Worm (Caenorhabditis elegans): ENCODE data around the gene F47D12.9.

The F47D12.9 gene

ce11 chrIII:6295972-6296700 is 7.0 kb downstream of the F47D12.9 start, which contains the start of gene F47D12.7:
Gene F47D12.7 (minus strand): TSS chrIII:6296022.
- TF ChIP-seq F55B11.4 (tag; optimal IDR thresholded peaks at IDR 0.05; ENCODE audit: borderline replicate concordance, insufficient read depth), result no peak
- no peak for TF ChIP-seq bed-2 (GFP tag; IDR thresholded peaks at IDR 0.05)
- no peak for TF ChIP-seq F57C9.4 (tag; optimal IDR thresholded peaks at IDR 0.05)
- TF ChIP-seq hrde-1 (tag; optimal IDR thresholded peaks at IDR 0.05; ENCODE audit: borderline replicate concordance), result no peak
- TF ChIP-seq hmg-20 (GFP tag; IDR thresholded peaks at IDR 0.05), result no peak
- no peak for TF ChIP-seq dox-1 (GFP tag; IDR thresholded peaks at IDR 0.05)
- TF ChIP-seq attf-5 (GFP tag; optimal IDR thresholded peaks at IDR 0.05), result no peak
- TF ChIP-seq mes-4 (tag; optimal IDR thresholded peaks at IDR 0.05), result no peak
- TF ChIP-seq K12H6.12 (tag; optimal IDR thresholded peaks at IDR 0.05), result no peak
- TF ChIP-seq egl-18 (GFP tag; IDR thresholded peaks at IDR 0.05), result no peak
- no peak for TF ChIP-seq atf-7 (tag; optimal IDR thresholded peaks at IDR 0.05)
- TF ChIP-seq lin-40 (tag; optimal IDR thresholded peaks at IDR 0.05), result no peak
- no peak for TF ChIP-seq ceh-91 (GFP tag; IDR thresholded peaks at IDR 0.05)
- no peak for TF ChIP-seq snpc-1.3 (tag; optimal IDR thresholded peaks at IDR 0.05; ENCODE audit: insufficient read depth)
- no peak for TF ChIP-seq ztf-22 (GFP tag; optimal IDR thresholded peaks at IDR 0.05)
- no peak for TF ChIP-seq mcd-1 (GFP tag; IDR thresholded peaks at IDR 0.05)

DNA sequence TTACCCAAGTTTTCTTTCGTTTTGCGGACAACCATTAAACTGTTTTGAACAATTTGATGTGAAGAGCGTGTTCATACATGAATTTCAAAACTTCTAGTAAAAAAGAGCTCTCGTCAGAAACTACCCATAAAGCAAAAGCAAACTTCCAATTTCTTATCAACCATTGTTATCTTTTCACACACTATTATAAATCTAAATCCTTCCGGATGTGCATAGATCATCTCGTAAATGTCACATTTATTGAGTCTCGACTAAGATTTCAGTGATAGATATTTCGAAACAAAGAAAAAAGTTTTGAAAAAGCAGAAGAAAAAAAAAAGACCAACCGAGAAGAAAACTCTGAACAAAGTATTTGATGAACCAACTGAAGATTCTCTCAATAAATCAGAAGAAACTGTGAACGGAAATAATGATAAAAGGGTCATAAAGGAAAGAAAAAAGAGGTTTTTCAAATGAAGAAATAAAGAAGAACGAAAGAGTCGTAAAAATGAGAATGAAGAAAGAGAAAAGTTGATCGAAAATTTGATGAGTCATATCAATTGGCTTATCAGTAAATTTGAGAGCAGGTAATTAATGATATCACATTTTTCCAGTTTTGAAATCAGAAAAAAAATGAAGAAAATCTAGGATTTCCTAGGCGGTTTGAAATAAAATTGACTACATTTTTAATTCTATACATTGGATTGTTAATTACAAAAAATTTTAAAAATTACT is 12.6 kb downstream of the F47D12.9 start:
- TF ChIP-seq snpc-1.1 (tag; optimal IDR thresholded peaks at IDR 0.05; ENCODE audit: insufficient read depth), result no peak
- TF ChIP-seq nhr-80 (tag; optimal IDR thresholded peaks at IDR 0.05), result peak; percentile 26

DNA sequence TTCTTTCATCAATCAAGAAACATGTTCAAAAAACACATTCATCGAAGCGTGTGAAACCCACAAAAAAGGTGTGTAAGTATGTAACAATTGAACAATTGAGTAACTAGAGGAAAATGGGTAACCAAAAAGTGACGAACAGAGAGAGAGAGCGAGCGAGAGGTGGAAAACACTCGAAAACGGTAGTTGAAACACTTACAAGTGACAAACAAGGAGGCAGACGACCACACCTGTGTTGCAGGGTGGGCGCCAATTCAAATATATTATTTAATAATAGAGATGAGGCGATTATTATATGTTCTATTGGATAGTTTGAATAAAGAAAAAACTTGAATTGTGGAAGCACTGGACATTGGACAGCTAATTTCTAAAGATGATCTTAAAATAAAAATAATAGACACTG is 13.8 kb downstream of the F47D12.9 start:
- TF ChIP-seq lin-54 (GFP tag; optimal IDR thresholded peaks at IDR 0.05), result no peak
- peak; percentile 27 for TF ChIP-seq ceh-27 (GFP tag; optimal IDR thresholded peaks at IDR 0.05)

- TF ChIP-seq nhr-80 (tag; optimal IDR thresholded peaks at IDR 0.05) (peak; percentile 0), attf-6 (GFP tag; IDR thresholded peaks at IDR 0.05) (no peak)
Measured at ce11 chrIII:6287195-6287594, 16.0 kb downstream of the F47D12.9 start, which contains the start of gene F47D12.6. Gene F47D12.6 (minus strand): TSS chrIII:6287295.

DNA sequence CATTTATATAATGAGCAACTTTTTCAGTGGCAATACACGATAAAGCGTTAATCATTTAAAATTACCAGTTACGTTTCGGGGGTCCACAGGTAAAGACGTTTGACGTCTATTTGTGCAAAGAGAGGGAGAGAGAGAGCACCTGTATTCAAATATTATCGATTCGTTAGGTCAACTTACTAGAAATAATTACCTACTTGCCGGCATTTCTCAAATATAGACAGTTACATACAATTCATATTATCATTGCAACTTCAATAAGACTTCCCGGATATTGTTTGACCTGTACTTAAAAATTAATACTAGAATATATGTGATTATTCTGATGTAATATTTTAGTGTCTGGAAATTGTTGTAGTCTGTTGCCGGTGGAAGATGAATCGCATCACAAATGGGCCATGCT is 17.3 kb downstream of the F47D12.9 start, which contains the start of gene gadr-3:
Gene gadr-3 (minus strand): TSS at position 101 of the 400 bp plus-strand sequence.
- TF ChIP-seq attf-3 (GFP tag; conservative IDR thresholded peaks at IDR 0.05) (no peak), nhr-90 (tag; optimal IDR thresholded peaks at IDR 0.05) (no peak), atf-7 (tag; optimal IDR thresholded peaks at IDR 0.05) (no peak), nfya-1 (tag; optimal IDR thresholded peaks at IDR 0.05; ENCODE audit: borderline replicate concordance, insufficient read depth) (no peak), F52B5.7 (tag; optimal IDR thresholded peaks at IDR 0.05) (no peak), aptf-2 (GFP tag; conservative IDR thresholded peaks at IDR 0.05) (no peak), mxl-1 (tag; optimal IDR thresholded peaks at IDR 0.05) (no peak)

DNA sequence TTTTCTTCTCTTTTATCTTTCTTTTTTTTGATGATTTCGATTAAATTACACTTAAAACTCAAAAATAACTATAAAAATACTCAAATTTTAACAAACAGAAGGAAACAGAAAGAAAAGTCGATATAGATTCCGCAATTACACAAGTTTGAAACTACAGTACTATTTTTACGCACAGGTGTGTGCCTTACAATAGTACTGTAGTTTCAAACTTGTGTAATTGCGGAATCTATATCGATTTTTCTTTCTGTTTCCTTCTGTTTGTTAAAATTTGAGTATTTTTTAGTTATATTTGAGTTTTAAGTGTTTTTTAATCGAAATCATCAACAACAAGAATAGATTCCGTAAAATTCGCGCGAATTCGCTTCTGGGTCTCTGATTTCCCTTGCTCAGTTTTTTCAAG is 20.2 kb downstream of the F47D12.9 start:
- peak; percentile 91 for TF ChIP-seq xnd-1 (tag; optimal IDR thresholded peaks at IDR 0.05)
- TF ChIP-seq Y56A3A.18 (GFP tag; IDR thresholded peaks at IDR 0.05), result no peak
- TF ChIP-seq hmg-1.2 (GFP tag; IDR thresholded peaks at IDR 0.05), result 0 out of 2 replicates have a peak, but pooled peaks have one; percentile 14
- peak; percentile 43; the same call in 1 of the 2 replicates for TF ChIP-seq F33H1.4 (GFP tag; IDR thresholded peaks at IDR 0.05)
- no peak; the same call in 1 of the 2 replicates for TF ChIP-seq rcor-1 (GFP tag; IDR thresholded peaks at IDR 0.05)
- TF ChIP-seq egl-44 (GFP tag; IDR thresholded peaks at IDR 0.05), result no peak
- TF ChIP-seq ekl-4 (GFP tag; IDR thresholded peaks at IDR 0.05), result 0 out of 2 replicates have a peak, but pooled peaks have one; percentile 23
- peak; percentile 74 for TF ChIP-seq madf-8 (GFP tag; conservative IDR thresholded peaks at IDR 0.05)
- TF ChIP-seq lsl-1 (GFP tag; optimal IDR thresholded peaks at IDR 0.05), result peak; percentile 89
- TF ChIP-seq madf-6 (GFP tag; IDR thresholded peaks at IDR 0.05), result peak; percentile 93
- peak; percentile 6 for TF ChIP-seq efl-1 (GFP tag; optimal IDR thresholded peaks at IDR 0.05)
